Worm (Caenorhabditis elegans): ENCODE data around the gene Y71H2AR.2.

ce11 chrIII:2858334-2858733, 17.6 kb upstream of the Y71H2AR.2 start:
- TF ChIP-seq dpl-1 (GFP tag; optimal IDR thresholded peaks at IDR 0.05) (peak; percentile 80), B0336.3 (GFP tag; IDR thresholded peaks at IDR 0.05) (no peak), lin-26 (GFP tag; IDR thresholded peaks at IDR 0.05) (no peak), K11D2.4 (GFP tag; IDR thresholded peaks at IDR 0.05) (no peak), mes-4 (tag; optimal IDR thresholded peaks at IDR 0.05) (no peak), ceh-91 (GFP tag; IDR thresholded peaks at IDR 0.05) (peak; percentile 83)
